Fruit fly (Drosophila melanogaster): ENCODE data around the gene Rbcn-3A.
A peak's percentile ranks its signal among the peaks of the same experiment; 100 is the strongest.

The Rbcn-3A gene

DNA sequence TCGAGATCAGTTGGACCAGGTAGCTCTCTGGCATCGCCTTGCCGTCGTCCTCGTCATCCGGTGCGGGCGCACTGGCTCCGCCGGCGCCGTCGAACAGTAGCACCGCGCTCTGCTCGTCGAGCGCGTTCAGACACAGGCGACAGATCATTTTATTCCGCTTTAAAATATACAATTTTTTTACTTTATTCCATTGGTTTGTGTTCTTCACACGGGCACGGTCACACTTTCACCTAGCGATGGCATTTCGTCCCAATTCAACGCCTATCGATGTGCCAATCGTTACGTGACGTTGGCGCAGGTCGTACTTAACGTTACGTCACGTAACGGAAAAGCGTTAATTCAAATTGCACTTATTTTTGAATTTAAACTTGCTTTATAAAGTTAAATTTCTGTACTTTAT, 45.8 kb upstream of the Rbcn-3A start, which contains the start of gene CG12219 (continued):
- peak; percentile 86 for TF ChIP-seq Sry-δ (GFP tag; optimal IDR thresholded peaks at IDR 0.05)
- TF ChIP-seq Xbp1 (GFP tag; optimal IDR thresholded peaks at IDR 0.05), result no peak
- no peak for TF ChIP-seq ro (GFP tag; IDR thresholded peaks at IDR 0.05)
- TF ChIP-seq Ptx1 (GFP tag; IDR thresholded peaks at IDR 0.05), result no peak
- no peak for TF ChIP-seq CG11085 (GFP tag; IDR thresholded peaks at IDR 0.05)
- no peak for TF ChIP-seq mam (GFP tag; optimal IDR thresholded peaks at IDR 0.05)
- no peak for TF ChIP-seq dimm (GFP tag; IDR thresholded peaks at IDR 0.05)
- TF ChIP-seq ara (GFP tag; IDR thresholded peaks at IDR 0.05), result no peak
- no peak for TF ChIP-seq CG3281 (GFP tag; optimal IDR thresholded peaks at IDR 0.05)
- TF ChIP-seq tup (GFP tag; optimal IDR thresholded peaks at IDR 0.05), result no peak
- no peak for TF ChIP-seq chm (GFP tag; IDR thresholded peaks at IDR 0.05)
- no peak for TF ChIP-seq CG3407 (GFP tag; optimal IDR thresholded peaks at IDR 0.05)
- TF ChIP-seq CG42726 (GFP tag; IDR thresholded peaks at IDR 0.05; ENCODE audit: partially characterized antibody), result 0 out of 2 replicates have a peak, but pooled peaks have one; percentile 8
- no peak for TF ChIP-seq CG8388 (GFP tag; optimal IDR thresholded peaks at IDR 0.05)
- TF ChIP-seq ewg (GFP tag; optimal IDR thresholded peaks at IDR 0.05), result no peak
- TF ChIP-seq Lhr (GFP tag; optimal IDR thresholded peaks at IDR 0.05), result peak; percentile 5
- peak; percentile 37 for TF ChIP-seq Ets97D (GFP tag; optimal IDR thresholded peaks at IDR 0.05)
- TF ChIP-seq CG4854 (GFP tag; optimal IDR thresholded peaks at IDR 0.05), result no peak
- no peak for TF ChIP-seq sd (tag; optimal IDR thresholded peaks at IDR 0.05)
- TF ChIP-seq cas (GFP tag; IDR thresholded peaks at IDR 0.05), result no peak
- TF ChIP-seq nmo (GFP tag; optimal IDR thresholded peaks at IDR 0.05), result peak; percentile 1
- no peak for TF ChIP-seq Sox102F (GFP tag; optimal IDR thresholded peaks at IDR 0.05)
- TF ChIP-seq YL-1 (GFP tag; optimal IDR thresholded peaks at IDR 0.05), result peak; percentile 59
- TF ChIP-seq CG6791 (GFP tag; IDR thresholded peaks at IDR 0.05; ENCODE audit: partially characterized antibody), result no peak; the same call in 2 of the 3 replicates
- TF ChIP-seq CG14710 (tag; optimal IDR thresholded peaks at IDR 0.05), result peak; percentile 53
- peak; percentile 50 for TF ChIP-seq bbx (GFP tag; IDR thresholded peaks at IDR 0.05; ENCODE audit: partially characterized antibody)
- no peak for TF ChIP-seq TFAM (GFP tag; optimal IDR thresholded peaks at IDR 0.05)
- TF ChIP-seq E2f1 (GFP tag; IDR thresholded peaks at IDR 0.05), result no peak
- no peak for TF ChIP-seq CrebB (tag; optimal IDR thresholded peaks at IDR 0.05)
- no peak for TF ChIP-seq Hey (tag; optimal IDR thresholded peaks at IDR 0.05)
- no peak for TF ChIP-seq pnt (GFP tag; optimal IDR thresholded peaks at IDR 0.05)
- no peak for TF ChIP-seq HHEX (GFP tag; optimal IDR thresholded peaks at IDR 0.05)
- TF ChIP-seq CG15269 (tag; optimal IDR thresholded peaks at IDR 0.05), result no peak
- TF ChIP-seq CG10462 (GFP tag; optimal IDR thresholded peaks at IDR 0.05), result no peak
- no peak for TF ChIP-seq sim (GFP tag; IDR thresholded peaks at IDR 0.05)
- peak; percentile 20 for TF ChIP-seq CG17186 (GFP tag; optimal IDR thresholded peaks at IDR 0.05)
- no peak for TF ChIP-seq hb (GFP tag; IDR thresholded peaks at IDR 0.05; ENCODE audit: partially characterized antibody)
- TF ChIP-seq CG12299 (tag; optimal IDR thresholded peaks at IDR 0.05), result no peak
- TF ChIP-seq CG11093 (GFP tag; IDR thresholded peaks at IDR 0.05), result no peak
- TF ChIP-seq Sin3A (optimal IDR thresholded peaks at IDR 0.05), result peak; percentile 8
- no peak for TF ChIP-seq CG4328 (GFP tag; optimal IDR thresholded peaks at IDR 0.05)
- TF ChIP-seq Dbx (GFP tag; IDR thresholded peaks at IDR 0.05), result no peak
- no peak for TF ChIP-seq Fer3 (tag; optimal IDR thresholded peaks at IDR 0.05)
- TF ChIP-seq CG11695 (GFP tag; IDR thresholded peaks at IDR 0.05), result no peak
- peak; percentile 65 for TF ChIP-seq gfzf (GFP tag; optimal IDR thresholded peaks at IDR 0.05)
- no peak for TF ChIP-seq CG8765 (GFP tag; IDR thresholded peaks at IDR 0.05)
- TF ChIP-seq tap (tag; optimal IDR thresholded peaks at IDR 0.05), result no peak
- no peak for TF ChIP-seq cg (GFP tag; optimal IDR thresholded peaks at IDR 0.05)
- no peak for TF ChIP-seq Eip74EF (GFP tag; optimal IDR thresholded peaks at IDR 0.05)
- no peak for TF ChIP-seq CG31224 (GFP tag; IDR thresholded peaks at IDR 0.05)
- no peak for TF ChIP-seq gcm (GFP tag; optimal IDR thresholded peaks at IDR 0.05)
